Worm (Caenorhabditis elegans): ENCODE measurements around the gene T02H6.10.

DNA sequence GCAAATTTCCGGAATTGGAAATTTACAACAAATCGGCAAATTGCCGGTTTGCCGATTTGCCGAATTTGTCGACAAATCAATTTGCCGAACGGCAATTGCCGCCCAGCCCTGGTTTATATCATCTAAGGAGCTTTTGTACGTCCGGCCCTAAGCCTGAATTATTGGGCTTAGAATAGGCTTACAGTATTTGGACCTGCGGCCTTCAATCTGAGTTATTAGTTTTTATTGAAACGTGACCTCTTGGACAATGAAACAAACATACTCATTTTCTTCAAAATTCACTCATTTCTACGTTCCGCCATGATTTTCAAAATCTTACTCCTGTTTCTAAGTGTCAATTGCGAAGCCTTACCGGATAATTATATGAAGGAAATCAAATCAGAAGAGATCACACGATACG lies 5.2 kb downstream of the T02H6.10 start, which contains the start of gene Y39F10C.1:
- TF ChIP-seq R02D3.7 (tag; optimal IDR thresholded peaks at IDR 0.05) (no peak), fkh-10 (GFP tag; optimal IDR thresholded peaks at IDR 0.05) (no peak), lir-3 (tag; optimal IDR thresholded peaks at IDR 0.05) (no peak)
